Worm (Caenorhabditis elegans): ENCODE data around the gene K02D10.8.
A peak's percentile ranks its signal among the peaks of the same experiment; 100 is the strongest.

- TF ChIP-seq nhr-237 (tag; optimal IDR thresholded peaks at IDR 0.05) (no peak), mdl-1 (tag; optimal IDR thresholded peaks at IDR 0.05) (peak in 1 of 2 experiments; percentile 15)
Measured at ce11 chrIII:8782080-8782479, 4.1 kb upstream of the K02D10.8 start.

Measured in whole organism, L2 larva.